Worm (Caenorhabditis elegans) whole organism, early embryonic: ENCODE results near the gene gar-3.

ENCODE experiments used
- B0310.2 ChIP-seq: sonication (generic microtip); optimal IDR thresholded peaks from 2 replicates; lab custom pipeline; 2016; ENCODE audit warnings: mild to moderate bottlenecking, missing genetic modification characterization, missing compliant biosample characterization
- aly-1 ChIP-seq: sonication (generic microtip); optimal IDR thresholded peaks from 2 replicates; lab custom pipeline; 2016; ENCODE audit warnings: missing genetic modification characterization, missing compliant biosample characterization
- ama-1 ChIP-seq: fragments of 150-350 bp; optimal IDR thresholded peaks from 2 replicates; lab custom pipeline; 2014
- ceh-13 ChIP-seq: fragments of 200-800 bp; sonication (Bioruptor generic); optimal IDR thresholded peaks from 2 replicates; lab custom pipeline; 2018; ENCODE audit warnings: mild to moderate bottlenecking, missing genetic modification characterization, missing compliant biosample characterization
- ceh-36 ChIP-seq: sonication (generic microtip); optimal IDR thresholded peaks from 2 replicates; lab custom pipeline; 2016; ENCODE audit warnings: missing genetic modification characterization, inconsistent platforms, missing compliant biosample characterization
- ets-7 ChIP-seq: sonication (generic microtip); optimal IDR thresholded peaks from 2 replicates; lab custom pipeline; 2016; ENCODE audit warnings: missing genotype, missing genetic modification characterization, missing compliant biosample characterization
- flt-1 ChIP-seq: fragments of 200-800 bp; sonication (Bioruptor generic); IDR thresholded peaks from 2 replicates; pipeline ENCODE4 v1.3.6; 2022; ENCODE audit warnings: missing genetic modification characterization, missing compliant biosample characterization
- hmbx-1 ChIP-seq: sonication (generic microtip); optimal IDR thresholded peaks from 2 replicates; lab custom pipeline; 2016; ENCODE audit warnings: mild to moderate bottlenecking, missing genetic modification characterization, missing compliant biosample characterization
- hmg-4 ChIP-seq: fragments of 200-800 bp; sonication (Bioruptor generic); optimal IDR thresholded peaks from 2 replicates; lab custom pipeline; 2018; ENCODE audit warnings: mild to moderate bottlenecking, missing genetic modification characterization, missing compliant biosample characterization
- hnd-1 ChIP-seq: sonication (generic microtip); optimal IDR thresholded peaks from 2 replicates; lab custom pipeline; 2016; ENCODE audit warnings: missing genetic modification characterization, missing compliant biosample characterization
- pes-1 ChIP-seq: fragments of 200-800 bp; sonication (Bioruptor generic); IDR thresholded peaks from 2 replicates; pipeline ENCODE4 v1.3.6; 2022; ENCODE audit warnings: missing genetic modification reagents, missing genetic modification characterization, missing compliant biosample characterization

DNA sequence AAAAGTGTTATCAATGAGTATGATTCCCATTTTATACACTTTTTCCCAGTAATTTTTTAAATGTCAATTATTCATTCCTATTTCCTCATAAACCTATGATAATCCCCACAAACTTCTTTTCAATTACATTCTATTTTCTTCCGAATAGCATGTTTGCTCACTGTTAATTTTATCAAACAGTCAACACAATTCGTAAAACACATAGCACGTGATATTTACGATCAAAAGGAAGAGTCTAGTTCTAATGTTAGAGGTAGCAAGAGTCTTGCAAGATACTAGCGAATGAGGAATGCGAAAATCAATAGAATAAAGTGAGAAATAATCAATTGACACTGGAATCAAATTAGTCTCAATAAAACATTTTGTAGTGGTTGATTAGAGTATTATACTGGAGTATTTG, 40.2 kb downstream of the gar-3 start:
- TF ChIP-seq ama-1 (lab: Kevin White, UChicago) (no peak), B0310.2 (tag; lab: Kevin White, UChicago) (no peak), ceh-13 (GFP tag; lab: Kevin White, UChicago) (no peak), ets-7 (no peak), ceh-36 (no peak), hmg-4 (no peak), hmbx-1 (tag; lab: Kevin White, UChicago) (no peak), flt-1 (GFP tag; lab: Robert Waterston, UW) (no peak), hnd-1 (tag; lab: Kevin White, UChicago) (no peak), aly-1 (tag; lab: Kevin White, UChicago) (no peak), pes-1 (no peak)
